Fruit fly (Drosophila melanogaster) whole organism, embryonic: ENCODE results near the gene CG6961.

ENCODE experiments used
- Atf-2 ChIP-seq: fragments of 200-800 bp; sonication (Bioruptor generic); optimal IDR thresholded peaks from 2 replicates; lab custom pipeline; 2016; ENCODE audit warnings: missing biosample characterization, missing genetic modification characterization
- CG10462 ChIP-seq: fragments of 200-800 bp; sonication (Bioruptor generic); optimal IDR thresholded peaks from 2 replicates; lab custom pipeline; 2016; ENCODE audit warnings: missing biosample characterization, missing genetic modification characterization
- CG10654 ChIP-seq: fragments of 200-800 bp; sonication (Bioruptor generic); optimal IDR thresholded peaks from 2 replicates; lab custom pipeline; 2016; ENCODE audit warnings: missing biosample characterization, missing genetic modification characterization
- CG11504 ChIP-seq: fragments of 200-800 bp; sonication (Bioruptor generic); optimal IDR thresholded peaks from 3 replicates; lab custom pipeline; 2019; ENCODE audit warnings: missing biosample characterization, mild to moderate bottlenecking, missing genetic modification characterization, moderate library complexity
- CG11560 ChIP-seq: fragments of 200-800 bp; sonication (Bioruptor generic); IDR thresholded peaks from 3 replicates; pipeline ENCODE4 v1.3.6; 2022; ENCODE audit warnings: missing biosample characterization, missing genetic modification characterization
- CG13123 ChIP-seq: fragments of 200-800 bp; sonication (Bioruptor generic); optimal IDR thresholded peaks from 2 replicates; lab custom pipeline; 2016; ENCODE audit warnings: missing biosample characterization, missing genetic modification characterization
- CG15696 ChIP-seq: fragments of 200-800 bp; sonication (Bioruptor generic); optimal IDR thresholded peaks from 2 replicates; lab custom pipeline; 2019; ENCODE audit warnings: missing biosample characterization, mild to moderate bottlenecking, missing genetic modification characterization, moderate library complexity
- CG2199 ChIP-seq: fragments of 200-800 bp; sonication (Bioruptor generic); IDR thresholded peaks from 3 replicates; pipeline ENCODE4 v1.3.6; 2022; ENCODE audit warnings: missing biosample characterization, missing genetic modification characterization
- CG2678 ChIP-seq: fragments of 200-800 bp; sonication (Bioruptor generic); optimal IDR thresholded peaks from 3 replicates; lab custom pipeline; 2019; ENCODE audit warnings: missing biosample characterization, mild to moderate bottlenecking, missing genetic modification characterization, moderate library complexity
- CG2875 ChIP-seq: fragments of 200-800 bp; sonication (Bioruptor generic); optimal IDR thresholded peaks from 2 replicates; lab custom pipeline; 2017; ENCODE audit warnings: missing biosample characterization, mild to moderate bottlenecking, missing genetic modification characterization, missing genetic modification reagents
- CG3281 ChIP-seq: fragments of 200-800 bp; sonication (Bioruptor generic); optimal IDR thresholded peaks from 3 replicates; lab custom pipeline; 2017; ENCODE audit warnings: missing biosample characterization, mild to moderate bottlenecking, missing genetic modification characterization
- CG3726 ChIP-seq: fragments of 200-800 bp; sonication (Bioruptor generic); IDR thresholded peaks from 3 replicates; pipeline ENCODE4, ENCODE4 v1.3.6; 2022; ENCODE audit warnings: missing biosample characterization, missing genetic modification characterization
- CG3995 ChIP-seq: fragments of 200-800 bp; sonication (Bioruptor generic); optimal IDR thresholded peaks from 3 replicates; lab custom pipeline; 2016; ENCODE audit warnings: missing biosample characterization, missing genetic modification characterization
- CG7556 ChIP-seq: fragments of 200-800 bp; sonication (Bioruptor generic); optimal IDR thresholded peaks from 2 replicates; lab custom pipeline; 2017; ENCODE audit warnings: missing biosample characterization, mild to moderate bottlenecking, missing genetic modification characterization
- CG8290 ChIP-seq, 3 experiments: fragments of 200-800 bp; sonication (Bioruptor generic); optimal IDR thresholded peaks; 2 replicates each; lab custom pipeline; 2016 to 2019; ENCODE audit warnings: missing biosample characterization in 3 of 3, missing genetic modification characterization in 3 of 3, mild to moderate bottlenecking in 2 of 3, moderate library complexity in 1 of 3
- CG8359 ChIP-seq: fragments of 200-800 bp; sonication (Bioruptor generic); optimal IDR thresholded peaks from 2 replicates; lab custom pipeline; 2017; ENCODE audit warnings: missing biosample characterization, mild to moderate bottlenecking, missing genetic modification characterization, borderline replicate concordance
- CG9609 ChIP-seq: fragments of 200-800 bp; sonication (Bioruptor generic); optimal IDR thresholded peaks from 3 replicates; lab custom pipeline; 2016; ENCODE audit warnings: missing biosample characterization, missing genetic modification characterization
- Dad ChIP-seq: fragments of 200-800 bp; sonication (Bioruptor generic); optimal IDR thresholded peaks from 3 replicates; lab custom pipeline; 2016; ENCODE audit warnings: missing biosample characterization, missing genetic modification characterization
- Dip3 ChIP-seq: fragments of 200-800 bp; sonication (Bioruptor generic); optimal IDR thresholded peaks from 3 replicates; lab custom pipeline; 2016; ENCODE audit warnings: missing biosample characterization, missing genetic modification characterization
- Drgx ChIP-seq: fragments of 200-800 bp; sonication (Bioruptor generic); IDR thresholded peaks from 2 replicates; pipeline ENCODE4 v1.3.6; 2022; ENCODE audit warnings: missing biosample characterization, missing genetic modification characterization
- Ets65A ChIP-seq: fragments of 200-800 bp; sonication (Bioruptor generic); peaks from one replicate; lab custom pipeline; 2016; ENCODE audit warnings: missing biosample characterization, missing genetic modification characterization
- HmgZ ChIP-seq: fragments of 200-800 bp; sonication (Bioruptor generic); optimal IDR thresholded peaks from 2 replicates; lab custom pipeline; 2018; ENCODE audit warnings: missing biosample characterization, mild to moderate bottlenecking, missing genetic modification characterization
- Hr3 ChIP-seq: fragments of 200-800 bp; sonication (Bioruptor generic); optimal IDR thresholded peaks from 3 replicates; lab custom pipeline; 2016; ENCODE audit warnings: missing biosample characterization, missing genetic modification characterization
- Hr78 ChIP-seq, 2 experiments: fragments of 200-800 bp in 1 of 2; fragments of >200 bp in 1 of 2; sonication (Bioruptor generic) in 1 of 2; optimal IDR thresholded peaks; 2 replicates each; lab custom pipeline; 2017 to 2019; ENCODE audit warnings: missing biosample characterization in 2 of 2, missing genetic modification characterization in 2 of 2, mild to moderate bottlenecking in 1 of 2, moderate library complexity in 1 of 2
- Lpt ChIP-seq: fragments of >200 bp; optimal IDR thresholded peaks from 2 replicates; lab custom pipeline; 2018; ENCODE audit warnings: missing biosample characterization, missing genetic modification characterization
- Nf-YA ChIP-seq: fragments of 200-800 bp; sonication (Bioruptor generic); IDR thresholded peaks from 2 replicates; pipeline ENCODE4 v1.3.6; 2022; ENCODE audit warnings: missing biosample characterization, missing genetic modification characterization
- Trl ChIP-seq, 3 experiments: fragments of >200 bp in 2 of 3; fragments of 200-800 bp in 1 of 3; sonication (Bioruptor generic) in 1 of 3; optimal IDR thresholded peaks; 2 replicates in 1 of 3; 3 replicates in 2 of 3; lab custom pipeline; 2016 to 2017; ENCODE audit warnings: missing biosample characterization in 1 of 3, missing genetic modification characterization in 1 of 3
- Xbp1 ChIP-seq: fragments of 200-800 bp; sonication (Bioruptor generic); optimal IDR thresholded peaks from 3 replicates; lab custom pipeline; 2016; ENCODE audit warnings: missing biosample characterization, mild to moderate bottlenecking, missing genetic modification characterization
- YL-1 ChIP-seq: fragments of 200-800 bp; sonication (Bioruptor generic); optimal IDR thresholded peaks from 3 replicates; lab custom pipeline; 2017; ENCODE audit warnings: missing biosample characterization, mild to moderate bottlenecking, missing genetic modification characterization
- abd-A ChIP-seq: fragments of 200-800 bp; sonication (Bioruptor generic); optimal IDR thresholded peaks from 3 replicates; lab custom pipeline; 2019; ENCODE audit warnings: missing biosample characterization, mild to moderate bottlenecking, missing genetic modification characterization, moderate library complexity
- bigmax ChIP-seq: fragments of 200-800 bp; sonication (Bioruptor generic); optimal IDR thresholded peaks from 2 replicates; lab custom pipeline; 2018; ENCODE audit warnings: missing biosample characterization, mild to moderate bottlenecking, missing genetic modification characterization
- btn ChIP-seq: fragments of 200-800 bp; sonication (Bioruptor generic); optimal IDR thresholded peaks from 2 replicates; lab custom pipeline; 2016; ENCODE audit warnings: missing biosample characterization, missing genetic modification characterization
- cad ChIP-seq: fragments of >200 bp; optimal IDR thresholded peaks from 2 replicates; lab custom pipeline; 2017; ENCODE audit warnings: missing biosample characterization, missing genetic modification characterization
- cato ChIP-seq: fragments of 200-800 bp; sonication (Bioruptor generic); optimal IDR thresholded peaks from 2 replicates; lab custom pipeline; 2016; ENCODE audit warnings: missing biosample characterization, missing genetic modification characterization, borderline replicate concordance
- caup ChIP-seq: fragments of 200-800 bp; sonication (Bioruptor generic); optimal IDR thresholded peaks from 3 replicates; lab custom pipeline; 2017; ENCODE audit warnings: missing biosample characterization, mild to moderate bottlenecking, missing genetic modification characterization, moderate library complexity; ENCODE audit not compliant: severe bottlenecking
- da ChIP-seq: fragments of 200-800 bp; sonication (Bioruptor generic); optimal IDR thresholded peaks from 2 replicates; lab custom pipeline; 2016; ENCODE audit warnings: missing biosample characterization, missing genetic modification characterization
- emc ChIP-seq: fragments of 200-800 bp; sonication (Bioruptor generic); optimal IDR thresholded peaks from 2 replicates; lab custom pipeline; 2016; ENCODE audit warnings: missing biosample characterization, missing genetic modification characterization
- ftz-f1 ChIP-seq: fragments of 200-800 bp; sonication (Bioruptor generic); optimal IDR thresholded peaks from 2 replicates; lab custom pipeline; 2016; ENCODE audit warnings: missing biosample characterization, missing genetic modification characterization
- gt ChIP-seq: fragments of 200-800 bp; sonication (Bioruptor generic); IDR thresholded peaks from 2 replicates; pipeline ENCODE4 v1.3.6; 2022; ENCODE audit warnings: missing biosample characterization, missing genetic modification characterization
- ind ChIP-seq: fragments of 200-800 bp; sonication (Bioruptor generic); optimal IDR thresholded peaks from 3 replicates; lab custom pipeline; 2016; ENCODE audit warnings: missing biosample characterization, missing genetic modification characterization
- lilli ChIP-seq: fragments of 200-800 bp; sonication (Bioruptor generic); optimal IDR thresholded peaks from 3 replicates; lab custom pipeline; 2016; ENCODE audit warnings: missing biosample characterization, missing genetic modification characterization
- maf-S ChIP-seq: fragments of 200-800 bp; sonication (Bioruptor generic); optimal IDR thresholded peaks from 2 replicates; lab custom pipeline; 2016; ENCODE audit warnings: missing biosample characterization, missing genetic modification characterization
- pnt ChIP-seq: fragments of 200-800 bp; sonication (Bioruptor generic); optimal IDR thresholded peaks from 3 replicates; lab custom pipeline; 2016; ENCODE audit warnings: missing biosample characterization, missing genetic modification characterization
- pros ChIP-seq: fragments of 200-800 bp; sonication (Bioruptor generic); optimal IDR thresholded peaks from 3 replicates; lab custom pipeline; 2019; ENCODE audit warnings: missing biosample characterization, mild to moderate bottlenecking, missing genetic modification characterization, moderate library complexity
- sd ChIP-seq: fragments of 200-800 bp; sonication (Bioruptor generic); optimal IDR thresholded peaks from 3 replicates; lab custom pipeline; 2018; ENCODE audit warnings: missing biosample characterization, mild to moderate bottlenecking, missing genetic modification characterization, moderate library complexity
- slbo ChIP-seq: fragments of 200-800 bp; sonication (Bioruptor generic); IDR thresholded peaks from 2 replicates; pipeline ENCODE4 v1.3.6; 2022; ENCODE audit warnings: missing biosample characterization, missing genetic modification characterization
- sr ChIP-seq: fragments of 200-800 bp; sonication (Bioruptor generic); IDR thresholded peaks from 3 replicates; pipeline ENCODE4 v1.3.6; 2022; ENCODE audit warnings: missing biosample characterization, missing genetic modification characterization
- twi ChIP-seq: fragments of 200-800 bp; optimal IDR thresholded peaks from 2 replicates; lab custom pipeline; 2019; ENCODE audit warnings: missing biosample characterization, mild to moderate bottlenecking, missing genetic modification characterization, moderate library complexity
- usp ChIP-seq: fragments of >200 bp; optimal IDR thresholded peaks from 2 replicates; lab custom pipeline; 2017; ENCODE audit warnings: missing biosample characterization, missing genetic modification characterization
- vfl ChIP-seq: fragments of 200-800 bp; sonication (Bioruptor generic); optimal IDR thresholded peaks from 2 replicates; lab custom pipeline; 2016; ENCODE audit warnings: missing biosample characterization, missing genetic modification characterization
- zen ChIP-seq: fragments of 200-800 bp; sonication (Bioruptor generic); optimal IDR thresholded peaks from 3 replicates; lab custom pipeline; 2018; ENCODE audit warnings: missing biosample characterization, mild to moderate bottlenecking, missing genetic modification characterization, moderate library complexity

The CG6961 gene

DNA sequence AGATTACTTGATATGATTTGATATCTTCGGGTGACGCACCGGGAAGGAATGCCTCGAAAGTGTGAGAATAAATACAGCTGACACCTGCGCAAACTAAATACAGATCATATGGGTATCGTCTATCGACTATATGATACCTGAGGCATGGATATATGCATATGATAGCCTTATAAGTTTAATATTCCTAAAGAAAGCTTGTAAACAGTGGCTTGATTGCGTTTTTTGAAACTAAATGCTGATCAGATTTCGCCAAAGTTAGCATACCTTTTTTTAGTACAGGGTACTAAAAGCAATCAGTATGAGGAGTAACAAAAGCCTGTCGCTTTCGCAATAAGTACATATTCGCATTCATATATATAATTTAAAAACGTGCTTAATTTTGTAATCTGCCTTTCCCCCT is 46.4 kb upstream of the CG6961 start (continued):
- TF ChIP-seq ftz-f1 (no peak), Dad (GFP tag; lab: Kevin White, UChicago) (no peak), CG11504 (tag; lab: Kevin White, UChicago) (peak; percentile 42), CG3726 (GFP tag; lab: Robert Waterston, UW) (no peak), CG2199 (GFP tag; lab: Robert Waterston, UW) (no peak), CG3995 (no peak), bigmax (GFP tag; lab: Kevin White, UChicago) (no peak), HmgZ (tag; lab: Kevin White, UChicago) (no peak), Nf-YA (GFP tag; lab: Robert Waterston, UW) (no peak), maf-S (GFP tag; lab: Kevin White, UChicago) (no peak), CG10462 (no peak), usp (GFP tag; lab: Kevin White, UChicago) (no peak), gt (no peak), sd (tag; lab: Kevin White, UChicago) (no peak), CG3281 (peak; percentile 24), Hr78 (GFP tag; optimal IDR thresholded peaks at IDR 0.05; lab: Kevin White, UChicago) (no peak), emc (GFP tag; lab: Kevin White, UChicago) (no peak), btn (no peak), CG10654 (GFP tag; lab: Kevin White, UChicago) (no peak), Hr3 (no peak), CG2678 (tag; lab: Kevin White, UChicago) (peak; percentile 34), da (GFP tag; lab: Kevin White, UChicago) (no peak), cad (GFP tag; lab: Kevin White, UChicago) (no peak), Ets65A (GFP tag; lab: Kevin White, UChicago) (peak; percentile 71), Xbp1 (GFP tag; lab: Kevin White, UChicago) (no peak), CG11560 (tag; lab: Robert Waterston, UW) (no peak), CG2875 (GFP tag; lab: Kevin White, UChicago) (no peak), Trl (optimal IDR thresholded peaks at IDR 0.05; lab: Kevin White, UChicago) (no peak), Trl (GFP tag; optimal IDR thresholded peaks at IDR 0.05; lab: Kevin White, UChicago) (peak; percentile 13), twi (tag; lab: Kevin White, UChicago) (no peak), CG9609 (no peak), CG8359 (no peak), Lpt (GFP tag; lab: Kevin White, UChicago) (no peak), zen (tag; lab: Kevin White, UChicago) (no peak), sr (GFP tag; lab: Robert Waterston, UW) (no peak), slbo (GFP tag; lab: Robert Waterston, UW) (no peak; the same call in 1 of the 2 replicates), CG15696 (tag; lab: Kevin White, UChicago) (no peak), abd-A (tag; lab: Kevin White, UChicago) (no peak), YL-1 (GFP tag; lab: Kevin White, UChicago) (no peak), Dip3 (GFP tag; lab: Kevin White, UChicago) (peak; percentile 27), pnt (GFP tag; lab: Kevin White, UChicago) (no peak), Atf-2 (no peak), ind (GFP tag; lab: Kevin White, UChicago) (peak; percentile 36), cato (GFP tag; lab: Kevin White, UChicago) (no peak), Drgx (GFP tag; lab: Robert Waterston, UW) (peak; percentile 49), CG13123 (GFP tag; lab: Kevin White, UChicago) (no peak), vfl (GFP tag; lab: Kevin White, UChicago) (no peak), lilli (GFP tag; lab: Kevin White, UChicago) (peak; percentile 50), caup (peak; percentile 29), pros (GFP tag; lab: Kevin White, UChicago) (no peak), CG7556 (GFP tag; lab: Kevin White, UChicago) (no peak), CG8290 (GFP tag; optimal IDR thresholded peaks at IDR 0.05; lab: Kevin White, UChicago) (no peak), CG8290 (tag; optimal IDR thresholded peaks at IDR 0.05; lab: Kevin White, UChicago) (no peak)
